Fruit fly (Drosophila melanogaster): Measurements from ENCODE around the gene Poxm.

DNA sequence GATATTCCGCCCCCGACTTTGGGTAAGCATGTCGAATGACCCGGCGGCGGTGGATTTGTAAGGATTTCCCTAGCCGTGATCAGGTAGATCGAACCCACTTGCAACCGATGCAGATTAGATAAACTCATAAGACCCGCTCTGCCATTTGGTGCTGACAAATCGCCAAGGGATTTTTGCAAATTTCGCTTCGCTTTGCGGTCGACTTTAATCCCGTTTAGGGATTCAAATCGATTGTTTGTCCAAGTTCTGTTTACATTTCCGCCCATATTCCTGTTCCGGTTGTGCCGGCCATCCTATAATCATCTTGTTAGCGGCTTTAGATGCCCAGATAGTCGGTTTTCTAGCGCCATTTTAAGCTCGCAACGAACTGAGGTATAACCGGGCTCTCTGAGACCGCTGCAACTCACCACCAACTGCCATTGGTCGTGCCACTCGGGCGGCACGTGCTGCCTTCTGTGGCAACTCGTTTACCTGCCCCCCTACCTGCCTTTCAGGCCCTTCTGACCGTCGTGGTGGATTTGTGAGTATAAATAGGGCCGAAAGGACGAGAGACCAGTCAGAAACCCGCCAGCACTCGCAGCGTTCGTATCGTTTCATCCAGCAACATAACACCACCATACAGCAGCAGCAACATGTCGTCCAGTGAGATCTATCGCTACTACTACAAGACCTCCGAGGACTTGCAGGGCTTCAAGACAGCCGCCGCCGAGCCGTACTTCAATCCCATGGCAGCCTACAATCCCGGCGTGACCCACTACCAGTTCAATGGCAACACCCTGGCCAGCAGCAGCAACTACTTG is 55.9 kb downstream of the Poxm start, which contains the start of gene ato:
- TF ChIP-seq EcR (GFP tag; optimal IDR thresholded peaks at IDR 0.05) (no peak), CG8159 (tag; optimal IDR thresholded peaks at IDR 0.05) (no peak), rn (GFP tag; IDR thresholded peaks at IDR 0.05) (no peak), Pif1A (GFP tag; optimal IDR thresholded peaks at IDR 0.05) (no peak), CG14655 (GFP tag; optimal IDR thresholded peaks at IDR 0.05) (no peak), D1 (tag; optimal IDR thresholded peaks at IDR 0.05) (no peak), CG12605 (GFP tag; IDR thresholded peaks at IDR 0.05) (no peak)
